Fruit fly (Drosophila melanogaster) whole organism, prepupa: ENCODE measurements around the gene slou.

Source experiments
- CG10669 ChIP-seq: fragments of 200-800 bp; sonication (Bioruptor generic); optimal IDR thresholded peaks from 3 replicates; lab custom pipeline; 2018; ENCODE audit warnings: missing biosample characterization, mild to moderate bottlenecking, missing genetic modification characterization, moderate library complexity
- CG16779 ChIP-seq: fragments of 200-800 bp; sonication (Bioruptor generic); optimal IDR thresholded peaks from 3 replicates; lab custom pipeline; 2017; ENCODE audit warnings: missing biosample characterization, mild to moderate bottlenecking, missing genetic modification characterization
- CG3919 ChIP-seq: fragments of 200-800 bp; sonication (Bioruptor generic); optimal IDR thresholded peaks from 3 replicates; lab custom pipeline; 2016; ENCODE audit warnings: missing biosample characterization, missing genetic modification characterization
- CG8632 ChIP-seq: fragments of 200-800 bp; sonication (Bioruptor generic); optimal IDR thresholded peaks from 3 replicates; lab custom pipeline; 2016; ENCODE audit warnings: missing biosample characterization, missing genetic modification characterization
- OdsH ChIP-seq: fragments of 200-800 bp; sonication (Bioruptor generic); optimal IDR thresholded peaks from 3 replicates; lab custom pipeline; 2016; ENCODE audit warnings: missing biosample characterization, missing genetic modification characterization
- Sox102F ChIP-seq: fragments of 200-800 bp; sonication (Bioruptor generic); optimal IDR thresholded peaks from 2 replicates; lab custom pipeline; 2016; ENCODE audit warnings: missing biosample characterization, mild to moderate bottlenecking, missing genetic modification characterization
- Sox14 ChIP-seq: fragments of 200-800 bp; sonication (Bioruptor generic); optimal IDR thresholded peaks from 3 replicates; lab custom pipeline; 2016; ENCODE audit warnings: missing biosample characterization, missing genetic modification characterization
- cyc ChIP-seq: fragments of 200-800 bp; sonication (Bioruptor generic); optimal IDR thresholded peaks from 3 replicates; lab custom pipeline; 2016; ENCODE audit warnings: missing biosample characterization, missing genetic modification characterization
- dsx ChIP-seq: fragments of 200-800 bp; optimal IDR thresholded peaks from 3 replicates; lab custom pipeline; 2019; ENCODE audit warnings: missing biosample characterization, mild to moderate bottlenecking, missing genetic modification characterization, moderate library complexity; ENCODE audit not compliant: poor library complexity, severe bottlenecking
- fd59A ChIP-seq: fragments of 200-800 bp; sonication (Bioruptor generic); optimal IDR thresholded peaks from 2 replicates; lab custom pipeline; 2017; ENCODE audit warnings: missing biosample characterization, mild to moderate bottlenecking, missing genetic modification characterization, missing genetic modification reagents
- fd85E ChIP-seq: fragments of 200-800 bp; sonication (Bioruptor generic); optimal IDR thresholded peaks from 3 replicates; lab custom pipeline; 2016; ENCODE audit warnings: missing biosample characterization, missing genetic modification characterization
- fkh ChIP-seq: fragments of 200-800 bp; sonication (Bioruptor generic); optimal IDR thresholded peaks from 3 replicates; lab custom pipeline; 2017; ENCODE audit warnings: missing biosample characterization, mild to moderate bottlenecking, missing genetic modification characterization, moderate library complexity
- pdm3 ChIP-seq: fragments of 200-800 bp; sonication (Bioruptor generic); optimal IDR thresholded peaks from 3 replicates; lab custom pipeline; 2016; ENCODE audit warnings: missing biosample characterization, missing genetic modification characterization

DNA sequence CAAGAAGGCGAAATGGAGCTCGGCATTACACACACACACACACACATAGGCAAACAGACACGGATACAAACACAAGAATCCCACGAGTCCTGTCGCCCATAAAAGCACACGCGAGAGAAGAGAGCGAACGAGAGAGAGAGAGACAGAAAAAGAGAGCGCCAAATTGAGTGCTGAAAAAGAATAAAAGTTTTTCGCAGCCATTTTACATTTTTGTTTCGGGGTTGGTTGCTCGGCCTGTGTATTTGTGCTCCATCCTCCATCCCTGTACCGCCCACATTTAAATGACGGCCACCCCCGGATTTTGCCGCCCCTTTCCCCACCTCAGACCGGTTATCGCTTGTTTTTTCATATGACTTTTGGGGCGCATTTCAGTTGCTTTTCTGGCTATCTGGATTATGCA is 5.4 kb downstream of the slou start:
- TF ChIP-seq fd59A (GFP tag; lab: Kevin White, UChicago) (no peak), Sox102F (GFP tag; lab: Kevin White, UChicago) (no peak), CG8632 (GFP tag; lab: Kevin White, UChicago) (no peak), OdsH (GFP tag; lab: Kevin White, UChicago) (no peak), cyc (no peak), CG10669 (GFP tag; lab: Kevin White, UChicago) (no peak), fkh (no peak), pdm3 (no peak), dsx (GFP tag; lab: Kevin White, UChicago) (no peak), CG3919 (GFP tag; lab: Kevin White, UChicago) (no peak), fd85E (GFP tag; lab: Kevin White, UChicago) (no peak), Sox14 (GFP tag; lab: Kevin White, UChicago) (no peak), CG16779 (tag; lab: Kevin White, UChicago) (no peak)
